Worm (Caenorhabditis elegans): ENCODE results near the gene sox-4.

ce11 chrX:3507214-3507613 is 1.6 kb downstream of the sox-4 start:
- TF ChIP-seq unc-62 (GFP tag; optimal IDR thresholded peaks at IDR 0.05) = no peak
- no peak for TF ChIP-seq lin-13 (GFP tag; optimal IDR thresholded peaks at IDR 0.05)
- TF ChIP-seq snpc-4 (tag; optimal IDR thresholded peaks at IDR 0.05) = no peak
- TF ChIP-seq nhr-11 (tag; optimal IDR thresholded peaks at IDR 0.05) = no peak

All from whole organism, L2 larva.